Worm (Caenorhabditis elegans) whole organism, young adult: ENCODE data around the gene T14B4.5.

ENCODE experiments used
- F22D6.2 ChIP-seq: sonication (generic microtip); optimal IDR thresholded peaks from 2 replicates; lab custom pipeline; 2016; ENCODE audit warnings: mild to moderate bottlenecking, missing genetic modification characterization, missing compliant biosample characterization
- F33H1.4 ChIP-seq: fragments of 200-800 bp; sonication (Bioruptor generic); IDR thresholded peaks from 2 replicates; pipeline ENCODE4 v1.3.6; 2022; ENCODE audit warnings: missing genetic modification reagents, missing genetic modification characterization, missing compliant biosample characterization
- F57C9.4 ChIP-seq: sonication (generic microtip); optimal IDR thresholded peaks from 2 replicates; lab custom pipeline; 2017; ENCODE audit warnings: mild to moderate bottlenecking, missing genetic modification characterization, missing compliant biosample characterization
- Y53F4B.3 ChIP-seq: fragments of 200-800 bp; sonication (Bioruptor generic); IDR thresholded peaks from 2 replicates; pipeline ENCODE4 v1.3.6; 2022; ENCODE audit warnings: missing genetic modification reagents, missing genetic modification characterization, missing compliant biosample characterization
- Y56A3A.18 ChIP-seq: fragments of 200-800 bp; sonication (Bioruptor generic); IDR thresholded peaks from 2 replicates; pipeline ENCODE4 v1.3.6; 2022; ENCODE audit warnings: missing genetic modification reagents, missing genetic modification characterization, missing compliant biosample characterization
- ZK185.1 ChIP-seq: sonication (generic microtip); optimal IDR thresholded peaks from 2 replicates; lab custom pipeline; 2016; ENCODE audit warnings: mild to moderate bottlenecking, missing genetic modification characterization, missing compliant biosample characterization; ENCODE audit not compliant: poor library complexity, severe bottlenecking
- aptf-3 ChIP-seq: fragments of 200-800 bp; sonication (Bioruptor generic); IDR thresholded peaks from 2 replicates; pipeline ENCODE4 v1.3.6; 2022; ENCODE audit warnings: missing genetic modification characterization, missing compliant biosample characterization
- atf-7 ChIP-seq: sonication (generic microtip); optimal IDR thresholded peaks from 2 replicates; lab custom pipeline; 2017; ENCODE audit warnings: mild to moderate bottlenecking, missing genetic modification characterization, missing compliant biosample characterization
- attf-5 ChIP-seq: fragments of 200-800 bp; sonication (Bioruptor generic); optimal IDR thresholded peaks from 2 replicates; lab custom pipeline; 2018; ENCODE audit warnings: mild to moderate bottlenecking, missing genetic modification characterization, missing compliant biosample characterization
- bed-2 ChIP-seq: fragments of 200-800 bp; sonication (Bioruptor generic); IDR thresholded peaks from 2 replicates; pipeline ENCODE4 v1.3.6; 2022; ENCODE audit warnings: missing genetic modification reagents, missing genetic modification characterization, missing compliant biosample characterization
- cebp-1 ChIP-seq, 2 experiments: fragments of 200-800 bp in 1 of 2; sonication (Bioruptor generic) in 1 of 2; sonication (generic microtip) in 1 of 2; IDR thresholded peaks in 1 of 2; optimal IDR thresholded peaks in 1 of 2; 2 replicates each; pipeline versions ENCODE4 v1.3.6 to Lab custom; 2017 to 2022; ENCODE audit warnings: missing compliant biosample characterization in 2 of 2, missing genetic modification characterization in 2 of 2, mild to moderate bottlenecking in 1 of 2, missing genetic modification reagents in 1 of 2, moderate library complexity in 1 of 2
- ceh-27 ChIP-seq: fragments of 200-800 bp; sonication (Bioruptor generic); optimal IDR thresholded peaks from 2 replicates; lab custom pipeline; 2018; ENCODE audit warnings: mild to moderate bottlenecking, missing genetic modification characterization, moderate library complexity, missing compliant biosample characterization
- ceh-58 ChIP-seq: fragments of 200-800 bp; sonication (Bioruptor generic); IDR thresholded peaks from 2 replicates; pipeline ENCODE4 v1.3.6; 2022; ENCODE audit warnings: missing genetic modification characterization, missing compliant biosample characterization
- die-1 ChIP-seq: sonication (generic microtip); optimal IDR thresholded peaks from 2 replicates; lab custom pipeline; 2016; ENCODE audit warnings: missing genotype, mild to moderate bottlenecking, missing genetic modification characterization, missing compliant biosample characterization
- dox-1 ChIP-seq: fragments of 200-800 bp; sonication (Bioruptor generic); IDR thresholded peaks from 2 replicates; pipeline ENCODE4 v1.3.6; 2022; ENCODE audit warnings: missing genetic modification reagents, missing genetic modification characterization, missing compliant biosample characterization
- dpff-1 ChIP-seq: sonication (generic microtip); optimal IDR thresholded peaks from 2 replicates; lab custom pipeline; 2017; ENCODE audit warnings: mild to moderate bottlenecking, missing genetic modification characterization, missing compliant biosample characterization
- efl-1 ChIP-seq: fragments of 150-350 bp; optimal IDR thresholded peaks from 2 replicates; lab custom pipeline; 2014; ENCODE audit warnings: missing biosample characterization, missing genetic modification reagents, missing genetic modification characterization
- egl-44 ChIP-seq: fragments of 200-800 bp; sonication (Bioruptor generic); IDR thresholded peaks from 2 replicates; pipeline ENCODE4 v1.3.6; 2022; ENCODE audit warnings: missing genetic modification reagents, missing genetic modification characterization, missing compliant biosample characterization
- hmg-1.2 ChIP-seq: fragments of 200-800 bp; sonication (Bioruptor generic); IDR thresholded peaks from 2 replicates; pipeline ENCODE4 v1.3.6; 2022; ENCODE audit warnings: missing genetic modification reagents, missing genetic modification characterization, missing compliant biosample characterization
- hsf-1 ChIP-seq: fragments of 200-800 bp; sonication (Bioruptor generic); IDR thresholded peaks from 2 replicates; pipeline ENCODE4 v1.3.6; 2022; ENCODE audit warnings: missing genetic modification reagents, missing genetic modification characterization, missing compliant biosample characterization
- let-526 ChIP-seq: fragments of 200-800 bp; sonication (Bioruptor generic); IDR thresholded peaks from 2 replicates; pipeline ENCODE4 v1.3.6; 2022; ENCODE audit warnings: missing genetic modification reagents, missing genetic modification characterization, missing compliant biosample characterization
- lin-40 ChIP-seq: sonication (generic microtip); optimal IDR thresholded peaks from 2 replicates; lab custom pipeline; 2016; ENCODE audit warnings: missing genetic modification characterization, mild to moderate bottlenecking, missing compliant biosample characterization, missing genotype, missing genetic modification reagents
- madf-6 ChIP-seq: fragments of 200-800 bp; sonication (Bioruptor generic); IDR thresholded peaks from 2 replicates; pipeline ENCODE4 v1.3.6; 2022; ENCODE audit warnings: missing genetic modification reagents, missing genetic modification characterization, missing compliant biosample characterization
- madf-8 ChIP-seq: fragments of 200-800 bp; sonication (Bioruptor generic); conservative IDR thresholded peaks from 2 replicates; pipeline ENCODE4 v1.3.6; 2022; ENCODE audit warnings: missing genetic modification reagents, missing genetic modification characterization, missing compliant biosample characterization
- nhr-179 ChIP-seq: sonication (generic microtip); optimal IDR thresholded peaks from 2 replicates; lab custom pipeline; 2016; ENCODE audit warnings: mild to moderate bottlenecking, missing genetic modification characterization, missing compliant biosample characterization
- nhr-27 ChIP-seq: fragments of 200-800 bp; sonication (Bioruptor generic); optimal IDR thresholded peaks from 2 replicates; lab custom pipeline; 2018; ENCODE audit warnings: mild to moderate bottlenecking, missing genetic modification characterization, moderate library complexity, missing compliant biosample characterization
- sea-2 ChIP-seq: fragments of 200-800 bp; sonication (Bioruptor generic); IDR thresholded peaks from 2 replicates; pipeline ENCODE4 v1.3.6; 2022; ENCODE audit warnings: missing genetic modification characterization, missing compliant biosample characterization
- snpc-4 ChIP-seq, 5 experiments: fragments of 150-350 bp in 1 of 5; sonication (generic microtip) in 4 of 5; optimal IDR thresholded peaks; 2 replicates each; lab custom pipeline; 2014 to 2018; ENCODE audit warnings: missing genetic modification characterization in 5 of 5, missing biosample characterization in 3 of 5, antibody characterized with exemption in 2 of 5, mild to moderate bottlenecking in 2 of 5, missing compliant biosample characterization in 2 of 5, missing genotype in 2 of 5, moderate library complexity in 2 of 5, missing genetic modification reagents in 1 of 5
- somi-1 ChIP-seq: fragments of 200-800 bp; sonication (Bioruptor generic); optimal IDR thresholded peaks from 2 replicates; lab custom pipeline; 2018; ENCODE audit warnings: mild to moderate bottlenecking, missing genetic modification characterization, missing compliant biosample characterization
- sptf-2 ChIP-seq: fragments of 200-800 bp; sonication (Bioruptor generic); optimal IDR thresholded peaks from 2 replicates; lab custom pipeline; 2018; ENCODE audit warnings: mild to moderate bottlenecking, missing genetic modification characterization, missing compliant biosample characterization
- unc-130 ChIP-seq: sonication (generic microtip); optimal IDR thresholded peaks from 2 replicates; lab custom pipeline; 2016; ENCODE audit warnings: missing genetic modification reagents, missing genetic modification characterization, missing compliant biosample characterization
- zim-3 ChIP-seq: sonication (generic microtip); optimal IDR thresholded peaks from 2 replicates; lab custom pipeline; 2017; ENCODE audit warnings: mild to moderate bottlenecking, missing genetic modification characterization, moderate library complexity, missing compliant biosample characterization
- ztf-18 ChIP-seq: sonication (generic microtip); optimal IDR thresholded peaks from 2 replicates; lab custom pipeline; 2016; ENCODE audit warnings: missing genotype, mild to moderate bottlenecking, missing genetic modification characterization, missing compliant biosample characterization
- ztf-6 ChIP-seq: fragments of 200-800 bp; sonication (Bioruptor generic); IDR thresholded peaks from 2 replicates; pipeline ENCODE4 v1.3.6; 2022; ENCODE audit warnings: missing genetic modification reagents, missing genetic modification characterization, missing compliant biosample characterization

The T14B4.5 gene

DNA sequence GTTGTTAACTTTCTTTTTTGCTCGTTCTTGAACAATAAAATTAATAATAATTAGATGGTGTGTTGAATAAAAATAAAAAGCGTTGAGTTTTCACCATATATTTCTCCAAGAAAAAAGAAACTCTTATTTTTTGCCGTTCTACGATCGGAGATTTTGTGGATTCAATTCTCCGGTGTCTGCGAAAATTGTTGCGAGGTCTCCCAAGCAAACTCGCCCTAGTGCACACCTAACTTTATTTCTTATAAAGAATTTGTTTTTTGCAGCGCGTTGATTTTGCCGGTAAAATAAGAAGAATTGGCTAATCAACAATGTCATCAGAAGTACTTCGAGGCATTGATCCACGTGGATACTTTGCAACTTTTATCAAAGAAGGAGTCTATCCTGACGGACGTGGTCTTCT is 24.8 kb downstream of the T14B4.5 start, which contains the start of gene exos-8 (continued):
- TF ChIP-seq unc-130 = peak; percentile 71
- TF ChIP-seq hsf-1 (GFP tag; lab: Robert Waterston, UW) = no peak
- peak; percentile 41; the same call in 1 of the 2 replicates for TF ChIP-seq hmg-1.2 (GFP tag; lab: Robert Waterston, UW)
- 0 out of 2 replicates have a peak, but pooled peaks have one; percentile 16 for TF ChIP-seq madf-6 (GFP tag; lab: Robert Waterston, UW)
- TF ChIP-seq cebp-1 (GFP tag; IDR thresholded peaks at IDR 0.05; lab: Robert Waterston, UW) = 0 out of 2 replicates have a peak, but pooled peaks have one; percentile 14
- no peak for TF ChIP-seq cebp-1 (tag; optimal IDR thresholded peaks at IDR 0.05; lab: Kevin White, UChicago)
- no peak for TF ChIP-seq atf-7 (tag; lab: Kevin White, UChicago)
- TF ChIP-seq let-526 (GFP tag; lab: Robert Waterston, UW) = no peak
- TF ChIP-seq ztf-18 (tag; lab: Kevin White, UChicago) = peak; percentile 33
- peak; percentile 21; the same call in 1 of the 2 replicates for TF ChIP-seq F33H1.4 (GFP tag; lab: Robert Waterston, UW)
- TF ChIP-seq madf-8 (GFP tag; lab: Robert Waterston, UW) = peak; percentile 36; the same call in 1 of the 2 replicates
- TF ChIP-seq dox-1 (GFP tag; lab: Robert Waterston, UW) = peak; percentile 57
- 0 out of 2 replicates have a peak, but pooled peaks have one; percentile 20 for TF ChIP-seq egl-44 (GFP tag; lab: Robert Waterston, UW)
- peak; percentile 60 for TF ChIP-seq ceh-27
- peak; percentile 87 for TF ChIP-seq attf-5 (GFP tag; lab: Kevin White, UChicago)
- peak; percentile 65 for TF ChIP-seq efl-1 (GFP tag; lab: Kevin White, UChicago)
- TF ChIP-seq ztf-6 = no peak
- peak; percentile 19 for TF ChIP-seq die-1 (tag; lab: Kevin White, UChicago)

DNA sequence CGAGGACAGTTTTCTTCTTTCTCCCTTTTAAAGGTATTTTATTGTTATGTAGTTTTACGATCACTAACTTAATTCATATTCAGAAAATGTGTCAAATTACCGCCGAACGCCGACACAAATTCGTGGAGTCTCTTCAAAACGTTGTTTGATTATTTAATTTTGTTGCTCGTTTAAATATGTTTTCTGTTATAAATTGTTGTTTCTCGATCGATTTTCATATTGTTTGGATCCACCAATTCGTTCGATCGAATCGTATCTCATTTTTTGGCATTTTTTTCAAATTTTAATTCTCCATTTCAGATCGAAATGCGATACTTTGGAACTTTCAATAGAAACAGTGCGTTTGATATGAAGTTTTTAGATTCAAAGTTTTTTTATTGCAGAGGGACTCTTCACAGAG is 26.0 kb downstream of the T14B4.5 start, which contains the start of gene F41G3.6:
TSS of gene F41G3.6 (plus strand) at position 301 of the 400 bp plus-strand sequence.
- no peak for TF ChIP-seq nhr-179 (tag; lab: Kevin White, UChicago)
- TF ChIP-seq F22D6.2 (tag; lab: Kevin White, UChicago) = no peak
- no peak for TF ChIP-seq sptf-2 (GFP tag; lab: Kevin White, UChicago)
- no peak for TF ChIP-seq sea-2 (GFP tag; lab: Robert Waterston, UW)
- TF ChIP-seq bed-2 (GFP tag; lab: Robert Waterston, UW) = no peak
- no peak for TF ChIP-seq Y53F4B.3 (GFP tag; lab: Robert Waterston, UW)
- TF ChIP-seq ZK185.1 = no peak
- no peak for TF ChIP-seq ceh-58 (GFP tag; lab: Robert Waterston, UW)

DNA sequence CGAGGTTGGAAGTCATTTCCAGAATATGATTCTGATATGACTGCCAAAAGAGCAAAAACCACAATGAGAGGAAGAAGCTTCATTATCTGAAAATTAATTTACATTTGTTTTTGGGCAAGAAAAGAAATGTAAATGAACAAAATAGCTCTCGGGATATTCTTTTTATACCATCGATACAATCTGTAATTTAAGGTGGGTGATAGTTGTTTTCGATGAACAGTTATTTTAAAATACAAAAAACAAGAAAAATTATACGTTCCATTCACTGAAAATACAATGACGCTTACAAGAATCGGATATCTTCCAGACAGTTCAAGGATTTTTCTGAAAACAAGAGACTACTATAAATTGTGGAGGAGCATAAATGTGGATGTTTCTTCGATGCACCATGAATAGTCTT is 28.0 kb downstream of the T14B4.5 start, which contains the start of gene ins-15:
TSS of gene ins-15 (minus strand) at position 101 of the 400 bp plus-strand sequence.
- TF ChIP-seq lin-40 (no peak), snpc-4 (GFP tag; optimal IDR thresholded peaks at IDR 0.05; lab: Kevin White, UChicago) (no peak), snpc-4 (tag; optimal IDR thresholded peaks at IDR 0.05; lab: Kevin White, UChicago) (no peak), aptf-3 (no peak), somi-1 (no peak), dpff-1 (tag; lab: Kevin White, UChicago) (no peak), nhr-27 (tag; lab: Kevin White, UChicago) (no peak), zim-3 (no peak), F57C9.4 (tag; lab: Kevin White, UChicago) (no peak), Y56A3A.18 (GFP tag; lab: Robert Waterston, UW) (no peak)
